Worm (Caenorhabditis elegans) whole organism, early embryonic: ENCODE measurements around the gene adbp-1.

ENCODE experiments used
- B0310.2 ChIP-seq: sonication (generic microtip); optimal IDR thresholded peaks from 2 replicates; lab custom pipeline; 2016; ENCODE audit warnings: mild to moderate bottlenecking, missing genetic modification characterization, missing compliant biosample characterization
- F13C5.2 ChIP-seq: sonication (generic microtip); optimal IDR thresholded peaks from 2 replicates; lab custom pipeline; 2017; ENCODE audit warnings: mild to moderate bottlenecking, missing genetic modification characterization, inconsistent platforms, missing compliant biosample characterization
- aly-1 ChIP-seq: sonication (generic microtip); optimal IDR thresholded peaks from 2 replicates; lab custom pipeline; 2016; ENCODE audit warnings: missing genetic modification characterization, missing compliant biosample characterization
- ama-1 ChIP-seq: fragments of 150-350 bp; optimal IDR thresholded peaks from 2 replicates; lab custom pipeline; 2014
- ceh-13 ChIP-seq: fragments of 200-800 bp; sonication (Bioruptor generic); optimal IDR thresholded peaks from 2 replicates; lab custom pipeline; 2018; ENCODE audit warnings: mild to moderate bottlenecking, missing genetic modification characterization, missing compliant biosample characterization
- ceh-36 ChIP-seq: sonication (generic microtip); optimal IDR thresholded peaks from 2 replicates; lab custom pipeline; 2016; ENCODE audit warnings: missing genetic modification characterization, inconsistent platforms, missing compliant biosample characterization
- ets-7 ChIP-seq: sonication (generic microtip); optimal IDR thresholded peaks from 2 replicates; lab custom pipeline; 2016; ENCODE audit warnings: missing genotype, missing genetic modification characterization, missing compliant biosample characterization
- flt-1 ChIP-seq: fragments of 200-800 bp; sonication (Bioruptor generic); IDR thresholded peaks from 2 replicates; pipeline ENCODE4 v1.3.6; 2022; ENCODE audit warnings: missing genetic modification characterization, missing compliant biosample characterization
- hmbx-1 ChIP-seq: sonication (generic microtip); optimal IDR thresholded peaks from 2 replicates; lab custom pipeline; 2016; ENCODE audit warnings: mild to moderate bottlenecking, missing genetic modification characterization, missing compliant biosample characterization
- hmg-4 ChIP-seq: fragments of 200-800 bp; sonication (Bioruptor generic); optimal IDR thresholded peaks from 2 replicates; lab custom pipeline; 2018; ENCODE audit warnings: mild to moderate bottlenecking, missing genetic modification characterization, missing compliant biosample characterization
- hnd-1 ChIP-seq: sonication (generic microtip); optimal IDR thresholded peaks from 2 replicates; lab custom pipeline; 2016; ENCODE audit warnings: missing genetic modification characterization, missing compliant biosample characterization
- pes-1 ChIP-seq: fragments of 200-800 bp; sonication (Bioruptor generic); IDR thresholded peaks from 2 replicates; pipeline ENCODE4 v1.3.6; 2022; ENCODE audit warnings: missing genetic modification reagents, missing genetic modification characterization, missing compliant biosample characterization
- scrt-1 ChIP-seq: fragments of 200-800 bp; sonication (Bioruptor generic); IDR thresholded peaks from 2 replicates; pipeline ENCODE4 v1.3.6; 2022; ENCODE audit warnings: missing genetic modification characterization, missing compliant biosample characterization
- sea-1 ChIP-seq: fragments of 200-800 bp; sonication (Bioruptor generic); conservative IDR thresholded peaks from 2 replicates; pipeline ENCODE4 v1.3.6; 2022; ENCODE audit warnings: missing genetic modification characterization, missing compliant biosample characterization
- tbx-11 ChIP-seq: fragments of 200-800 bp; sonication (Bioruptor generic); IDR thresholded peaks from 2 replicates; pipeline ENCODE4 v1.3.6; 2022; ENCODE audit warnings: missing genetic modification characterization, missing compliant biosample characterization
- tbx-37 ChIP-seq: fragments of 200-800 bp; sonication (Bioruptor generic); conservative IDR thresholded peaks from 2 replicates; pipeline ENCODE4 v1.3.6; 2022; ENCODE audit warnings: missing genetic modification reagents, missing genetic modification characterization, missing compliant biosample characterization
- tra-4 ChIP-seq: sonication (generic microtip); optimal IDR thresholded peaks from 2 replicates; lab custom pipeline; 2017; ENCODE audit warnings: missing genetic modification characterization, missing compliant biosample characterization

adbp-1 gene

DNA sequence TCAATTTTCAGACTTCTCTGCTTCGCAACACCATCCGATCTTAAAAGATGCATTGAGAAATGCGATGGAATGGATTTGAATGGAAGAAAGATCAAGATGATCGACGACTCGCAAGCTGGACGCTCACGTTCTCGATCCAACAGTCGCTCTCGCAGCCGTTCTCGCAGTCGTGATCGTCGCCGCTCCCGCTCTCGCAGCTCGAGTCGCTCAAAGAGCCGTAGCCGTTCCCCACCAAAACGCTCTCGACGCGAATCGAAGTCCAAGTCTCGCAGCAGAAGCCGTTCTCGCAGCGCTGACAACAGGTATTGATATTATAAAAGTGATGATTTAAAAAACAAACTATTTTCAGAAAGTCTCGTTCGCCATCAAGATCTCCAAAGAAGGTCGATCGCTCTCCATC, 11.2 kb downstream of the adbp-1 start:
- no peak for TF ChIP-seq ceh-36 (tag; lab: Kevin White, UChicago)
- no peak for TF ChIP-seq flt-1
- TF ChIP-seq ama-1 (lab: Kevin White, UChicago) = no peak
- TF ChIP-seq ceh-13 = no peak
- TF ChIP-seq hnd-1 (tag; lab: Kevin White, UChicago) = no peak
- TF ChIP-seq scrt-1 (GFP tag; lab: Robert Waterston, UW) = no peak
- no peak for TF ChIP-seq B0310.2 (tag; lab: Kevin White, UChicago)
- no peak for TF ChIP-seq pes-1 (GFP tag; lab: Robert Waterston, UW)
- TF ChIP-seq aly-1 = no peak
- no peak for TF ChIP-seq ets-7
- no peak for TF ChIP-seq tra-4 (tag; lab: Kevin White, UChicago)
- TF ChIP-seq F13C5.2 (tag; lab: Kevin White, UChicago) = no peak
- TF ChIP-seq tbx-37 (GFP tag; lab: Robert Waterston, UW) = no peak

DNA sequence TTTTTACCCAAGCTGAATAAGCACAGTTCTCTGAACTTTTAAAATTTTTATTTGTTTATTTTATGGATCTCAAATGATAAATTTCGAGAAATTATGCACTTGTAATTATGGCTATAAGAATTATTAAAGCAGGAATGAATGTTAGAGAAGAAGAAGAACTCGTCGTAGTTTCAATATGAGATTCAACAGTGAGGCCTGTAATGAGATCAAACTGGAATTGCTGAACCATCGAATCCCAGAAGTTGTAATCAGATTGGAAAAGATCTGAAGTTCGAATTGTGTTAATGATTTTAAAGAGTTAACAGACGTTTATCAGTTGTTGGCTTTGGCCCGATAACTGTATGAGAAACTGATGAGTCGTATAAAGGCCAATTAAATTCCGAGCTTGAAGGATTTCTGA, 11.8 kb downstream of the adbp-1 start:
- TF ChIP-seq scrt-1 (GFP tag; lab: Robert Waterston, UW) (no peak), tbx-11 (GFP tag; lab: Robert Waterston, UW) (no peak), pes-1 (GFP tag; lab: Robert Waterston, UW) (no peak), aly-1 (no peak), hmg-4 (no peak), sea-1 (GFP tag; lab: Robert Waterston, UW) (no peak), hnd-1 (tag; lab: Kevin White, UChicago) (no peak), hmbx-1 (tag; lab: Kevin White, UChicago) (no peak), ama-1 (lab: Kevin White, UChicago) (no peak), ceh-36 (tag; lab: Kevin White, UChicago) (no peak), tra-4 (tag; lab: Kevin White, UChicago) (no peak), tbx-37 (GFP tag; lab: Robert Waterston, UW) (no peak), flt-1 (no peak), F13C5.2 (tag; lab: Kevin White, UChicago) (no peak), ets-7 (no peak), ceh-13 (no peak), B0310.2 (tag; lab: Kevin White, UChicago) (no peak)

DNA sequence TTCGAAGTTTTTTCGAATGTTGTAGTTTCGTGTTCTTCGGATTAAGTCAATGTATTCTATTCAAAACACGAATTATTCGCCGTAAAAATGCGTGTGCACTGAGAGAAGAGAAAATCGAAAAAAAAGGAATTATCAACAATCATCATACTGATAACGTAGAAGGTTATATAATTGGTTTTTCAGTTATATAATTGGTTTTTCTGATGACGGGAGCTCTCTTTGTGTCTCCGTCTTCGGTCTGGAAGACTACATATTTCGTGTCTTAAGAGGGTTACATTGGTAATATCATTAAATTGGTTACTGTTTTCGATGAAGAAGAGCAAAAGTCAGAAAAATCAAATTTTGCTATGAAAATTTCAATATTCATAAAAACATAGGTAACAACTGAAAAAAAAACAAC, 15.9 kb downstream of the adbp-1 start:
- TF ChIP-seq ets-7 = no peak
- no peak for TF ChIP-seq tbx-11 (GFP tag; lab: Robert Waterston, UW)
- TF ChIP-seq sea-1 (GFP tag; lab: Robert Waterston, UW) = no peak
- no peak for TF ChIP-seq hmbx-1 (tag; lab: Kevin White, UChicago)
- no peak for TF ChIP-seq tbx-37 (GFP tag; lab: Robert Waterston, UW)
- TF ChIP-seq hmg-4 = no peak
- no peak for TF ChIP-seq flt-1
- TF ChIP-seq ceh-36 (tag; lab: Kevin White, UChicago) = no peak
- no peak for TF ChIP-seq F13C5.2 (tag; lab: Kevin White, UChicago)
- no peak for TF ChIP-seq B0310.2 (tag; lab: Kevin White, UChicago)
- TF ChIP-seq ceh-13 = no peak

DNA sequence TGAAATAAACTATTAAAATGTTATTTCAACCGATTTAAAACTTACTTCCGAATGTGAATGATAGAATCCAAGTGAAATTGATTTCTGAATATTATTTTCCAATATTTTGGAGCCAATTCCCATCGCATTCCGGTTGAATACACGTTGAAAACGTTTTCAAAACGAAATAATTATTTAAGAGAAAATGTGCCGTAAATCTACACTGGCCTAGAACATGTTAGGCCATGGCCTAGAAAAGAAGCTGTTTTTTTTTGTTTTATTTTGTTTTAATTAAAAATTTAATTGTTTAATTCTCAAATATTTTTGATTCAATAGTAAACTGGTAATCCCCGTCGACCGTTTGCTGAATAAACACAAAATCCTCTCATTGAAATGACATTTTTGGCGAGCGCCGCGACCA, 19.9 kb downstream of the adbp-1 start:
- no peak for TF ChIP-seq sea-1 (GFP tag; lab: Robert Waterston, UW)
- no peak for TF ChIP-seq flt-1
- TF ChIP-seq scrt-1 (GFP tag; lab: Robert Waterston, UW) = no peak
- TF ChIP-seq hmbx-1 (tag; lab: Kevin White, UChicago) = no peak
- TF ChIP-seq tbx-37 (GFP tag; lab: Robert Waterston, UW) = no peak
- no peak for TF ChIP-seq aly-1
- no peak for TF ChIP-seq tra-4 (tag; lab: Kevin White, UChicago)
- TF ChIP-seq tbx-11 (GFP tag; lab: Robert Waterston, UW) = no peak
- TF ChIP-seq ceh-36 (tag; lab: Kevin White, UChicago) = no peak
- TF ChIP-seq hmg-4 = no peak
- no peak for TF ChIP-seq ceh-13
- TF ChIP-seq B0310.2 (tag; lab: Kevin White, UChicago) = no peak
- TF ChIP-seq hnd-1 (tag; lab: Kevin White, UChicago) = no peak
- TF ChIP-seq ets-7 = no peak
- no peak for TF ChIP-seq F13C5.2 (tag; lab: Kevin White, UChicago)
- TF ChIP-seq ama-1 (lab: Kevin White, UChicago) = no peak

DNA sequence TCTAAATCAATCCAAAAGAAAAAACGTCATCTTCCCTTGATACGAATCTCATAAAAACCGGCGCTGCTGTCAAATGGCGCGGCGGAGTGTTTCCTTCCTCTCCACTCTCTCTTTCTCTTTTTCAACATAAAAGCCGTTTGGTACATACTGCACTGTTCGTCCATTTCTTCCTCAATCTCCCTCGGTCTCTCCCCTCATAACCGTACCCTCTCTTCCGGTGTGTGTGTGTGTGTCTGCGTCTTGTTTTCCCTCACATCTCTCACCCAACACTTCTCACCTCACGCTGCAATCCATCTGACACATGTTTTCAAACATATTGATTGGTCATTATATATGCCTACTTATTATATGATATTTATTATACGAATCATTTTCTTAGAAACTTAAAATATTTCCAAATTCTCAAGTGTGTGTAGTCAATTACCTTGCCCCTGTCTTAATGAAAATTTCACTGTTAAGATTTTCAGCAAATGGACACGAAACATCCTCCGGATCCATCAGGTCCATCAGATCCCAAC, 20.5 kb downstream of the adbp-1 start, which contains the start of the genes aars-1 and rga-1:
aars-1 (minus strand) TSS at position 71 of the 518 bp plus-strand sequence.
rga-1 (plus strand) TSS at position 468 of the 518 bp plus-strand sequence.
- TF ChIP-seq ceh-13 (no peak), hnd-1 (tag; lab: Kevin White, UChicago) (no peak), pes-1 (GFP tag; lab: Robert Waterston, UW) (no peak), F13C5.2 (tag; lab: Kevin White, UChicago) (peak; percentile 27), hmg-4 (no peak), ets-7 (peak; percentile 61), aly-1 (no peak)

DNA sequence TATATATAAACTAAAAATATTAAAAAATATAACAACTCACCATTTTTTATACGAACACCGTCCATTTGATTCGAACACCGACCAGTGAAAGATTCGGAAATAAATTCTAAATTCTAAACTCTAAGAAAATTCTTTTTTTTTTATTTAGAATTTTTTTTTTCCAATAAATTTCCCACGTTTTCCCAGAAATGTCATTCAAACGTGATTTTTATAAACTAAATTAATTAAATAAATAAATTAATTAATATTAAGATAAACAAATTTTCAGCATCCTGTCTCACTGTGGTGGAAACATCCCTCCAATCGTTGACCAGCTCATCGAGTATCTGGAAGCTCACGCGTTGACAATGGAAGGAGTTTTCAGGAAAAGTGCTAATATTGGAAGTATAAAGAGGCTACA, 23.6 kb downstream of the adbp-1 start, which contains the start of gene klp-17:
klp-17 (minus strand) TSS at position 101 of the 400 bp plus-strand sequence.
- TF ChIP-seq ceh-36 (tag; lab: Kevin White, UChicago) (no peak), ceh-13 (no peak), hmg-4 (no peak), hnd-1 (tag; lab: Kevin White, UChicago) (no peak), pes-1 (GFP tag; lab: Robert Waterston, UW) (no peak), tra-4 (tag; lab: Kevin White, UChicago) (no peak), aly-1 (no peak), hmbx-1 (tag; lab: Kevin White, UChicago) (no peak), tbx-11 (GFP tag; lab: Robert Waterston, UW) (no peak), tbx-37 (GFP tag; lab: Robert Waterston, UW) (no peak), ama-1 (lab: Kevin White, UChicago) (no peak), B0310.2 (tag; lab: Kevin White, UChicago) (no peak), flt-1 (no peak), ets-7 (no peak)

DNA sequence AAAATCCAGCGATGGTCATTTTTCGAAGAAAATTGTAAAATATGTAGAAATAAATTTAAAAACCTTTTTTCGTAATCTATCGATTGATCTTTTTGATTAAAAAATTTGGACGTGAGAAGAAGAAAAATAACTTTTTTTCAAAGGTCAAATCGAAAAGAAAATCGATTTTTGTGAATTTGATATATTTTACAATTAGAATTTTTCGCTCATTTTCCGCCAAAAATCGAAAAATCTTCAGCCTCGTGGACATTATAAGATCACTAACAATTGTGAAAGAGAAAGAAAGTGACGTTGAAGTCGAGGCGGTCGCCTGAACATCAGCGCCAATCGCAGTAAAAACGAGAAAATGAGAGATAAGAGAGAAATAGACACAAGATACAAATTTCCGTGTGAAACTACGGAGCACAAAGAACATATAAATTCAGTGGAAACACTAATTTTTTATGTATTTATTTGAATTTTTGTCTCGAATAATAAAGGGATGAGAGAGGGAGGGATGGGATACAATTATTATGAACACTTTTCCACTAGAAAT, 25.7 kb downstream of the adbp-1 start, which contains the start of gene cisd-1:
cisd-1 (minus strand) TSS at position 51 of the 535 bp plus-strand sequence.
- no peak for TF ChIP-seq sea-1 (GFP tag; lab: Robert Waterston, UW)
- no peak for TF ChIP-seq tbx-37 (GFP tag; lab: Robert Waterston, UW)
- no peak for TF ChIP-seq F13C5.2 (tag; lab: Kevin White, UChicago)
- no peak for TF ChIP-seq ceh-36 (tag; lab: Kevin White, UChicago)
